Worm (Caenorhabditis elegans) whole organism, young adult: ENCODE data around the gene ceh-39.
A peak's percentile ranks its signal among the peaks of the same experiment; 100 is the strongest.

ENCODE experiments used
- B0019.2 ChIP-seq: fragments of 200-800 bp; sonication (Bioruptor generic); conservative IDR thresholded peaks from 2 replicates; pipeline ENCODE4 v1.3.6; 2022; ENCODE audit warnings: missing genetic modification reagents, missing genetic modification characterization, missing compliant biosample characterization
- attf-5 ChIP-seq: fragments of 200-800 bp; sonication (Bioruptor generic); optimal IDR thresholded peaks from 2 replicates; lab custom pipeline; 2018; ENCODE audit warnings: mild to moderate bottlenecking, missing genetic modification characterization, missing compliant biosample characterization
- dpl-1 ChIP-seq: fragments of 150-350 bp; optimal IDR thresholded peaks from 2 replicates; lab custom pipeline; 2014; ENCODE audit warnings: missing biosample characterization, missing genetic modification reagents, missing genetic modification characterization
- efl-1 ChIP-seq: fragments of 150-350 bp; optimal IDR thresholded peaks from 2 replicates; lab custom pipeline; 2014; ENCODE audit warnings: missing biosample characterization, missing genetic modification reagents, missing genetic modification characterization
- egl-44 ChIP-seq: fragments of 200-800 bp; sonication (Bioruptor generic); IDR thresholded peaks from 2 replicates; pipeline ENCODE4 v1.3.6; 2022; ENCODE audit warnings: missing genetic modification reagents, missing genetic modification characterization, missing compliant biosample characterization
- nfya-2 ChIP-seq: fragments of 200-800 bp; sonication (Bioruptor generic); IDR thresholded peaks from 2 replicates; pipeline ENCODE4 v1.3.6; 2022; ENCODE audit warnings: missing genetic modification reagents, missing genetic modification characterization, missing compliant biosample characterization
- snpc-4 ChIP-seq, 5 experiments: fragments of 150-350 bp in 1 of 5; sonication (generic microtip) in 4 of 5; optimal IDR thresholded peaks; 2 replicates each; lab custom pipeline; 2014 to 2018; ENCODE audit warnings: missing genetic modification characterization in 5 of 5, missing biosample characterization in 3 of 5, antibody characterized with exemption in 2 of 5, mild to moderate bottlenecking in 2 of 5, missing compliant biosample characterization in 2 of 5, missing genotype in 2 of 5, moderate library complexity in 2 of 5, missing genetic modification reagents in 1 of 5
- unc-130 ChIP-seq: sonication (generic microtip); optimal IDR thresholded peaks from 2 replicates; lab custom pipeline; 2016; ENCODE audit warnings: missing genetic modification reagents, missing genetic modification characterization, missing compliant biosample characterization
- unc-62 ChIP-seq: fragments of 150-350 bp; optimal IDR thresholded peaks from 2 replicates; lab custom pipeline; 2014; ENCODE audit warnings: missing biosample characterization, missing genetic modification reagents, missing genetic modification characterization

- TF ChIP-seq unc-62 (GFP tag; lab: Kevin White, UChicago), result no peak
- no peak for TF ChIP-seq dpl-1 (GFP tag; lab: Kevin White, UChicago)
- peak; percentile 55 for TF ChIP-seq snpc-4 (GFP tag; optimal IDR thresholded peaks at IDR 0.05; lab: Kevin White, UChicago)
- no peak for TF ChIP-seq snpc-4 (tag; optimal IDR thresholded peaks at IDR 0.05; lab: Kevin White, UChicago)
- TF ChIP-seq unc-130 (GFP tag; lab: Kevin White, UChicago), result no peak
- TF ChIP-seq efl-1 (GFP tag; lab: Kevin White, UChicago), result no peak
- TF ChIP-seq B0019.2 (GFP tag; lab: Robert Waterston, UW), result no peak
- TF ChIP-seq egl-44 (GFP tag; lab: Robert Waterston, UW), result no peak
- no peak for TF ChIP-seq nfya-2 (GFP tag; lab: Robert Waterston, UW)
- peak; percentile 43 for TF ChIP-seq attf-5 (GFP tag; lab: Kevin White, UChicago)
Observed at ce11 chrX:1858616-1859015, 2.6 kb upstream of the ceh-39 start.
